Worm (Caenorhabditis elegans) whole organism, early embryonic: Measurements from ENCODE around the gene T04C12.9.

Experiments used
- B0310.2 ChIP-seq: sonication (generic microtip); optimal IDR thresholded peaks from 2 replicates; lab custom pipeline; 2016; ENCODE audit warnings: mild to moderate bottlenecking, missing genetic modification characterization, missing compliant biosample characterization
- aly-1 ChIP-seq: sonication (generic microtip); optimal IDR thresholded peaks from 2 replicates; lab custom pipeline; 2016; ENCODE audit warnings: missing genetic modification characterization, missing compliant biosample characterization
- ama-1 ChIP-seq: fragments of 150-350 bp; optimal IDR thresholded peaks from 2 replicates; lab custom pipeline; 2014
- ceh-13 ChIP-seq: fragments of 200-800 bp; sonication (Bioruptor generic); optimal IDR thresholded peaks from 2 replicates; lab custom pipeline; 2018; ENCODE audit warnings: mild to moderate bottlenecking, missing genetic modification characterization, missing compliant biosample characterization
- ets-7 ChIP-seq: sonication (generic microtip); optimal IDR thresholded peaks from 2 replicates; lab custom pipeline; 2016; ENCODE audit warnings: missing genotype, missing genetic modification characterization, missing compliant biosample characterization
- hmbx-1 ChIP-seq: sonication (generic microtip); optimal IDR thresholded peaks from 2 replicates; lab custom pipeline; 2016; ENCODE audit warnings: mild to moderate bottlenecking, missing genetic modification characterization, missing compliant biosample characterization
- hmg-4 ChIP-seq: fragments of 200-800 bp; sonication (Bioruptor generic); optimal IDR thresholded peaks from 2 replicates; lab custom pipeline; 2018; ENCODE audit warnings: mild to moderate bottlenecking, missing genetic modification characterization, missing compliant biosample characterization
- hnd-1 ChIP-seq: sonication (generic microtip); optimal IDR thresholded peaks from 2 replicates; lab custom pipeline; 2016; ENCODE audit warnings: missing genetic modification characterization, missing compliant biosample characterization
- pes-1 ChIP-seq: fragments of 200-800 bp; sonication (Bioruptor generic); IDR thresholded peaks from 2 replicates; pipeline ENCODE4 v1.3.6; 2022; ENCODE audit warnings: missing genetic modification reagents, missing genetic modification characterization, missing compliant biosample characterization
- scrt-1 ChIP-seq: fragments of 200-800 bp; sonication (Bioruptor generic); IDR thresholded peaks from 2 replicates; pipeline ENCODE4 v1.3.6; 2022; ENCODE audit warnings: missing genetic modification characterization, missing compliant biosample characterization
- sea-1 ChIP-seq: fragments of 200-800 bp; sonication (Bioruptor generic); conservative IDR thresholded peaks from 2 replicates; pipeline ENCODE4 v1.3.6; 2022; ENCODE audit warnings: missing genetic modification characterization, missing compliant biosample characterization
- tbx-37 ChIP-seq: fragments of 200-800 bp; sonication (Bioruptor generic); conservative IDR thresholded peaks from 2 replicates; pipeline ENCODE4 v1.3.6; 2022; ENCODE audit warnings: missing genetic modification reagents, missing genetic modification characterization, missing compliant biosample characterization
- tra-4 ChIP-seq: sonication (generic microtip); optimal IDR thresholded peaks from 2 replicates; lab custom pipeline; 2017; ENCODE audit warnings: missing genetic modification characterization, missing compliant biosample characterization

- TF ChIP-seq ceh-13 (GFP tag; lab: Kevin White, UChicago), result no peak
- TF ChIP-seq aly-1, result no peak
- TF ChIP-seq B0310.2 (tag; lab: Kevin White, UChicago), result no peak
- no peak for TF ChIP-seq hmg-4 (GFP tag; lab: Kevin White, UChicago)
- TF ChIP-seq pes-1 (GFP tag; lab: Robert Waterston, UW), result no peak
- no peak for TF ChIP-seq hmbx-1 (tag; lab: Kevin White, UChicago)
- TF ChIP-seq sea-1, result no peak
- no peak for TF ChIP-seq ama-1 (lab: Kevin White, UChicago)
- TF ChIP-seq scrt-1 (GFP tag; lab: Robert Waterston, UW), result no peak
- no peak for TF ChIP-seq tra-4 (tag; lab: Kevin White, UChicago)
- no peak for TF ChIP-seq hnd-1 (tag; lab: Kevin White, UChicago)
- TF ChIP-seq tbx-37, result no peak
- no peak for TF ChIP-seq ets-7 (tag; lab: Kevin White, UChicago)
Measured at ce11 chrV:11014758-11015157, 48.3 kb downstream of the T04C12.9 start.
